Worm (Caenorhabditis elegans) whole organism, L4 larva: ENCODE data around the gene natc-2.

ENCODE experiments used
- F10B5.3 ChIP-seq: sonication (generic microtip); optimal IDR thresholded peaks from 2 replicates; lab custom pipeline; 2016; ENCODE audit warnings: mild to moderate bottlenecking, missing genetic modification characterization, missing compliant biosample characterization
- F37D6.2 ChIP-seq: sonication (generic microtip); optimal IDR thresholded peaks from 2 replicates; lab custom pipeline; 2016; ENCODE audit warnings: mild to moderate bottlenecking, missing genetic modification characterization, missing compliant biosample characterization
- F44E2.7 ChIP-seq: fragments of 200-800 bp; sonication (Bioruptor generic); IDR thresholded peaks from 2 replicates; pipeline ENCODE4 v2.1.2; 2022; ENCODE audit warnings: missing genetic modification characterization, missing compliant biosample characterization
- F49E8.2 ChIP-seq: sonication (generic microtip); optimal IDR thresholded peaks from 2 replicates; lab custom pipeline; 2016; ENCODE audit warnings: missing compliant biosample characterization, mild to moderate bottlenecking, missing genetic modification characterization, borderline replicate concordance
- T20F7.1 ChIP-seq: fragments of 200-800 bp; sonication (Bioruptor generic); optimal IDR thresholded peaks from 2 replicates; lab custom pipeline; 2018; ENCODE audit warnings: mild to moderate bottlenecking, missing genetic modification characterization, missing compliant biosample characterization
- T26A8.4 ChIP-seq: fragments of 200-800 bp; sonication (Bioruptor generic); IDR thresholded peaks from 2 replicates; pipeline ENCODE4 v1.3.6; 2022; ENCODE audit warnings: missing genetic modification characterization, missing compliant biosample characterization
- Y48G9A.11 ChIP-seq: fragments of 200-800 bp; sonication (Bioruptor generic); IDR thresholded peaks from 2 replicates; pipeline ENCODE4 v1.3.6; 2022; ENCODE audit warnings: missing genetic modification reagents, missing genetic modification characterization, missing compliant biosample characterization
- Y5F2A.4 ChIP-seq: fragments of 200-800 bp; sonication (Bioruptor generic); optimal IDR thresholded peaks from 2 replicates; lab custom pipeline; 2018; ENCODE audit warnings: mild to moderate bottlenecking, missing genetic modification characterization, missing compliant biosample characterization
- ZK337.2 ChIP-seq: fragments of 200-800 bp; sonication (Bioruptor generic); IDR thresholded peaks from 2 replicates; pipeline ENCODE4 v1.3.6; 2022; ENCODE audit warnings: missing genetic modification reagents, missing genetic modification characterization, missing compliant biosample characterization
- ZK546.5 ChIP-seq, 2 experiments: sonication (generic microtip); optimal IDR thresholded peaks; 2 replicates each; lab custom pipeline; 2017; ENCODE audit warnings: missing biosample characterization in 2 of 2, missing genetic modification characterization in 2 of 2
- aha-1 ChIP-seq: fragments of 150-350 bp; peaks from one replicate; lab custom pipeline; 2014; ENCODE audit warnings: missing biosample characterization, missing genetic modification characterization
- aly-2 ChIP-seq: sonication (generic microtip); optimal IDR thresholded peaks from 2 replicates; lab custom pipeline; 2018; ENCODE audit warnings: missing biosample characterization, missing genetic modification characterization
- ama-1 ChIP-seq: fragments of 150-350 bp; optimal IDR thresholded peaks from 2 replicates; lab custom pipeline; 2014; ENCODE audit warnings: inconsistent platforms, mixed read lengths
- arid-1 ChIP-seq: fragments of 200-800 bp; sonication (Bioruptor generic); conservative IDR thresholded peaks from 2 replicates; pipeline ENCODE4 v1.3.6; 2022; ENCODE audit warnings: missing genetic modification reagents, missing genetic modification characterization, missing compliant biosample characterization
- attf-4 ChIP-seq: sonication (generic microtip); optimal IDR thresholded peaks from 3 replicates; lab custom pipeline; 2017; ENCODE audit warnings: missing biosample characterization, missing genetic modification characterization
- ceh-20 ChIP-seq: fragments of 200-800 bp; sonication (Bioruptor generic); IDR thresholded peaks from 2 replicates; pipeline ENCODE4 v1.3.6; 2022; ENCODE audit warnings: missing genetic modification reagents, missing genetic modification characterization, missing compliant biosample characterization
- ceh-28 ChIP-seq: fragments of 150-350 bp; optimal IDR thresholded peaks from 2 replicates; lab custom pipeline; 2014; ENCODE audit warnings: missing biosample characterization, missing genetic modification reagents, missing genetic modification characterization
- ceh-44 ChIP-seq: fragments of 200-800 bp; sonication (Bioruptor generic); IDR thresholded peaks from 2 replicates; pipeline ENCODE4 v1.3.6; 2022; ENCODE audit warnings: missing genetic modification reagents, missing genetic modification characterization, missing compliant biosample characterization
- daf-16 ChIP-seq, 3 experiments: sonication (generic microtip); optimal IDR thresholded peaks; 2 replicates each; lab custom pipeline; 2016 to 2017; ENCODE audit warnings: missing genetic modification characterization in 3 of 3, missing genetic modification reagents in 3 of 3, mild to moderate bottlenecking in 2 of 3, missing compliant biosample characterization in 2 of 3, missing biosample characterization in 1 of 3, moderate library complexity in 1 of 3
- dmd-6 ChIP-seq: fragments of 200-800 bp; sonication (Bioruptor generic); IDR thresholded peaks from 2 replicates; pipeline ENCODE4 v1.3.6; 2022; ENCODE audit warnings: missing genetic modification reagents, missing genetic modification characterization, missing compliant biosample characterization
- dmd-8 ChIP-seq: fragments of 200-800 bp; sonication (Bioruptor generic); IDR thresholded peaks from 2 replicates; pipeline ENCODE4 v1.3.6; 2022; ENCODE audit warnings: missing genetic modification characterization, missing compliant biosample characterization
- dpl-1 ChIP-seq: fragments of 150-350 bp; optimal IDR thresholded peaks from 2 replicates; lab custom pipeline; 2014; ENCODE audit warnings: missing biosample characterization, missing genetic modification reagents, missing genetic modification characterization
- duxl-1 ChIP-seq: sonication (generic microtip); optimal IDR thresholded peaks from 2 replicates; lab custom pipeline; 2016; ENCODE audit warnings: mild to moderate bottlenecking, missing genetic modification characterization, moderate library complexity, missing compliant biosample characterization; ENCODE audit not compliant: poor library complexity
- egl-43 ChIP-seq: fragments of 200-800 bp; sonication (Bioruptor generic); IDR thresholded peaks from 2 replicates; pipeline ENCODE4 v1.3.6; 2022; ENCODE audit warnings: missing genetic modification reagents, missing genetic modification characterization, missing compliant biosample characterization
- fkh-10 ChIP-seq: fragments of 150-350 bp; optimal IDR thresholded peaks from 2 replicates; lab custom pipeline; 2014; ENCODE audit warnings: missing biosample characterization, missing genetic modification reagents, missing genetic modification characterization
- fos-1 ChIP-seq: fragments of 150-350 bp; optimal IDR thresholded peaks from 2 replicates; lab custom pipeline; 2014; ENCODE audit warnings: missing biosample characterization, missing genetic modification characterization
- hlh-11 ChIP-seq: fragments of 200-800 bp; sonication (Bioruptor generic); optimal IDR thresholded peaks from 2 replicates; lab custom pipeline; 2018; ENCODE audit warnings: mild to moderate bottlenecking, missing genetic modification characterization, missing compliant biosample characterization
- hlh-30 ChIP-seq: sonication (generic microtip); optimal IDR thresholded peaks from 2 replicates; lab custom pipeline; 2017; ENCODE audit warnings: antibody characterized with exemption, mild to moderate bottlenecking, missing genetic modification characterization, missing compliant biosample characterization; ENCODE audit not compliant: insufficient read depth
- hmg-1.1 ChIP-seq: fragments of 200-800 bp; sonication (Bioruptor generic); IDR thresholded peaks from 2 replicates; pipeline ENCODE4 v1.3.6; 2022; ENCODE audit warnings: missing genetic modification reagents, missing genetic modification characterization, missing compliant biosample characterization
- lin-1 ChIP-seq: fragments of 200-800 bp; sonication (Bioruptor generic); IDR thresholded peaks from 2 replicates; pipeline ENCODE4 v1.3.6; 2022; ENCODE audit warnings: missing genetic modification reagents, missing genetic modification characterization, missing compliant biosample characterization
- lin-13 ChIP-seq: fragments of 150-350 bp; optimal IDR thresholded peaks from 2 replicates; lab custom pipeline; 2014; ENCODE audit warnings: missing biosample characterization, missing genetic modification reagents, missing genetic modification characterization
- lin-29 ChIP-seq: fragments of 200-800 bp; sonication (Bioruptor generic); IDR thresholded peaks from 2 replicates; pipeline ENCODE4 v1.3.6; 2022; ENCODE audit warnings: missing genetic modification reagents, missing genetic modification characterization, missing compliant biosample characterization
- lin-38 ChIP-seq: fragments of 200-800 bp; sonication (Bioruptor generic); IDR thresholded peaks from 2 replicates; pipeline ENCODE4 v1.3.6; 2022; ENCODE audit warnings: missing genetic modification reagents, missing genetic modification characterization, missing compliant biosample characterization
- lin-39 ChIP-seq: fragments of 150-350 bp; optimal IDR thresholded peaks from 2 replicates; lab custom pipeline; 2014; ENCODE audit warnings: missing biosample characterization, missing genetic modification reagents, missing genetic modification characterization
- lsy-2 ChIP-seq, 2 experiments: fragments of 150-350 bp in 1 of 2; sonication (generic microtip) in 1 of 2; optimal IDR thresholded peaks; 2 replicates each; lab custom pipeline; 2014 to 2017; ENCODE audit warnings: missing biosample characterization in 2 of 2, missing genetic modification characterization in 2 of 2
- mdt-29 ChIP-seq: fragments of 200-800 bp; sonication (Bioruptor generic); IDR thresholded peaks from 2 replicates; pipeline ENCODE4 v1.3.6; 2022; ENCODE audit warnings: missing genetic modification reagents, missing genetic modification characterization, missing compliant biosample characterization
- mep-1 ChIP-seq: fragments of 150-350 bp; sonication (generic microtip); optimal IDR thresholded peaks from 3 replicates; lab custom pipeline; 2014; ENCODE audit warnings: missing biosample characterization, missing genetic modification characterization
- mes-2 ChIP-seq: sonication (generic microtip); optimal IDR thresholded peaks from 2 replicates; lab custom pipeline; 2016; ENCODE audit warnings: missing genotype, mild to moderate bottlenecking, missing genetic modification characterization, missing compliant biosample characterization; ENCODE audit not compliant: poor library complexity, severe bottlenecking
- nhr-41 ChIP-seq: fragments of 200-800 bp; sonication (Bioruptor generic); IDR thresholded peaks from 2 replicates; pipeline ENCODE4 v1.3.6; 2022; ENCODE audit warnings: missing genetic modification reagents, missing genetic modification characterization, missing compliant biosample characterization
- nhr-77 ChIP-seq: fragments of 150-350 bp; optimal IDR thresholded peaks from 2 replicates; lab custom pipeline; 2014; ENCODE audit warnings: missing biosample characterization, missing genetic modification characterization
- rbr-2 ChIP-seq: sonication (generic microtip); optimal IDR thresholded peaks from 2 replicates; lab custom pipeline; 2016; ENCODE audit warnings: missing genotype, missing genetic modification characterization, missing compliant biosample characterization
- saeg-2 ChIP-seq: fragments of 200-800 bp; sonication (Bioruptor generic); IDR thresholded peaks from 2 replicates; pipeline ENCODE4 v1.3.6; 2022; ENCODE audit warnings: missing genetic modification reagents, missing genetic modification characterization, missing compliant biosample characterization
- sdz-12 ChIP-seq: fragments of 200-800 bp; sonication (Bioruptor generic); optimal IDR thresholded peaks from 2 replicates; lab custom pipeline; 2018; ENCODE audit warnings: mild to moderate bottlenecking, missing genetic modification characterization, missing compliant biosample characterization
- spr-1 ChIP-seq: sonication (generic microtip); optimal IDR thresholded peaks from 2 replicates; lab custom pipeline; 2016; ENCODE audit warnings: mild to moderate bottlenecking, missing genetic modification characterization, missing compliant biosample characterization
- spr-3 ChIP-seq: fragments of 200-800 bp; sonication (Bioruptor generic); optimal IDR thresholded peaks from 2 replicates; lab custom pipeline; 2018; ENCODE audit warnings: mild to moderate bottlenecking, missing genetic modification characterization, missing compliant biosample characterization
- tag-97 ChIP-seq: fragments of 200-800 bp; sonication (Bioruptor generic); IDR thresholded peaks from 2 replicates; pipeline ENCODE4 v1.3.6; 2022; ENCODE audit warnings: missing genetic modification characterization, missing compliant biosample characterization
- unc-39 ChIP-seq: sonication (generic microtip); optimal IDR thresholded peaks from 2 replicates; lab custom pipeline; 2017; ENCODE audit warnings: missing biosample characterization, missing genetic modification characterization
- zfp-2 ChIP-seq: sonication (generic microtip); optimal IDR thresholded peaks from 2 replicates; lab custom pipeline; 2016; ENCODE audit warnings: mild to moderate bottlenecking, missing genetic modification characterization, missing compliant biosample characterization
- zfp-3 ChIP-seq: fragments of 200-800 bp; sonication (Bioruptor generic); conservative IDR thresholded peaks from 2 replicates; pipeline ENCODE4 v1.3.6; 2022; ENCODE audit warnings: missing genetic modification reagents, missing genetic modification characterization, missing compliant biosample characterization
- zip-2 ChIP-seq: fragments of 150-350 bp; optimal IDR thresholded peaks from 2 replicates; lab custom pipeline; 2014; ENCODE audit warnings: missing biosample characterization, missing genetic modification characterization
- ztf-11 ChIP-seq: fragments of 150-350 bp; optimal IDR thresholded peaks from 2 replicates; lab custom pipeline; 2014; ENCODE audit warnings: missing biosample characterization, missing genetic modification characterization
- ztf-7 ChIP-seq: fragments of 150-350 bp; optimal IDR thresholded peaks from 2 replicates; lab custom pipeline; 2014; ENCODE audit warnings: missing biosample characterization, missing genetic modification characterization

Gene natc-2

ce11 chrV:5274974-5275373, 1.1 kb downstream of the natc-2 start:
- TF ChIP-seq hlh-11 (tag; lab: Kevin White, UChicago) (peak; percentile 36), sdz-12 (GFP tag; lab: Kevin White, UChicago) (no peak), aha-1 (tag; lab: Kevin White, UChicago) (no peak), ceh-28 (tag; lab: Kevin White, UChicago) (no peak), F37D6.2 (peak; percentile 25), ZK337.2 (GFP tag; lab: Robert Waterston, UW) (no peak), fos-1 (tag; lab: Kevin White, UChicago) (no peak), zfp-3 (GFP tag; lab: Robert Waterston, UW) (no peak), ama-1 (lab: Kevin White, UChicago) (no peak), spr-1 (tag; lab: Kevin White, UChicago) (no peak), lin-39 (no peak), nhr-41 (no peak), unc-39 (tag; lab: Kevin White, UChicago) (no peak), lin-29 (GFP tag; lab: Robert Waterston, UW) (no peak), attf-4 (tag; lab: Kevin White, UChicago) (no peak), dpl-1 (GFP tag; lab: Kevin White, UChicago) (peak; percentile 66), F44E2.7 (GFP tag; lab: Robert Waterston, UW) (no peak), tag-97 (GFP tag; lab: Robert Waterston, UW) (no peak), dmd-6 (GFP tag; lab: Robert Waterston, UW) (0 out of 2 replicates have a peak, but pooled peaks have one; percentile 37), Y5F2A.4 (GFP tag; lab: Kevin White, UChicago) (no peak), mep-1 (tag; lab: Kevin White, UChicago) (peak; percentile 34), ceh-44 (no peak), ceh-20 (GFP tag; lab: Robert Waterston, UW) (no peak), ztf-11 (no peak), spr-3 (GFP tag; lab: Kevin White, UChicago) (peak; percentile 33), daf-16 (GFP tag; optimal IDR thresholded peaks at IDR 0.05; lab: Kevin White, UChicago) (no peak), daf-16 (tag; optimal IDR thresholded peaks at IDR 0.05; lab: Kevin White, UChicago) (no peak), duxl-1 (peak; percentile 30), dmd-8 (GFP tag; lab: Robert Waterston, UW) (no peak), T20F7.1 (GFP tag; lab: Kevin White, UChicago) (no peak), fkh-10 (no peak), hlh-30 (peak; percentile 61), Y48G9A.11 (GFP tag; lab: Robert Waterston, UW) (no peak), arid-1 (no peak), F49E8.2 (tag; lab: Kevin White, UChicago) (no peak), mdt-29 (GFP tag; lab: Robert Waterston, UW) (no peak), saeg-2 (GFP tag; lab: Robert Waterston, UW) (no peak), hmg-1.1 (peak; percentile 35), rbr-2 (tag; lab: Kevin White, UChicago) (peak; percentile 46), mes-2 (tag; lab: Kevin White, UChicago) (peak; percentile 70), ZK546.5 (tag; optimal IDR thresholded peaks at IDR 0.05; lab: Kevin White, UChicago) (no peak), egl-43 (GFP tag; lab: Robert Waterston, UW) (peak; percentile 62; the same call in 1 of the 2 replicates), nhr-77 (tag; lab: Kevin White, UChicago) (no peak), lin-1 (GFP tag; lab: Robert Waterston, UW) (no peak), ztf-7 (tag; lab: Kevin White, UChicago) (no peak), lin-38 (GFP tag; lab: Robert Waterston, UW) (peak; percentile 77), aly-2 (tag; lab: Kevin White, UChicago) (no peak), lin-13 (GFP tag; lab: Kevin White, UChicago) (no peak), T26A8.4 (GFP tag; lab: Robert Waterston, UW) (peak; percentile 13; the same call in 1 of the 2 replicates), zip-2 (tag; lab: Kevin White, UChicago) (no peak), lsy-2 (tag; optimal IDR thresholded peaks at IDR 0.05; lab: Kevin White, UChicago) (peak in 1 of 2 experiments; percentile 72), F10B5.3 (tag; lab: Kevin White, UChicago) (no peak), zfp-2 (tag; lab: Kevin White, UChicago) (no peak)
